Fruit fly (Drosophila melanogaster) whole organism, embryonic: Measurements from ENCODE around the gene Tnks.

ENCODE experiments used
- ATbp ChIP-seq: fragments of 200-800 bp; sonication (Bioruptor generic); optimal IDR thresholded peaks from 2 replicates; lab custom pipeline; 2017; ENCODE audit warnings: missing biosample characterization, mild to moderate bottlenecking, missing genetic modification characterization, missing genetic modification reagents
- Atf3 ChIP-seq: fragments of 200-800 bp; sonication (Bioruptor generic); optimal IDR thresholded peaks from 3 replicates; lab custom pipeline; 2016; ENCODE audit warnings: missing biosample characterization, missing genetic modification characterization
- Atf6 ChIP-seq: fragments of 200-800 bp; sonication (Bioruptor generic); IDR thresholded peaks from 2 replicates; pipeline ENCODE4 v1.3.6; 2022; ENCODE audit warnings: missing biosample characterization, missing genetic modification characterization
- BEAF-32 ChIP-seq: fragments of 200-800 bp; sonication (Bioruptor generic); optimal IDR thresholded peaks from 3 replicates; lab custom pipeline; 2017; ENCODE audit warnings: missing biosample characterization, missing genetic modification characterization, mild to moderate bottlenecking, moderate library complexity, missing genetic modification reagents
- CG10209 ChIP-seq: fragments of 200-800 bp; sonication (Bioruptor generic); optimal IDR thresholded peaks from 3 replicates; lab custom pipeline; 2017; ENCODE audit warnings: missing biosample characterization, mild to moderate bottlenecking, missing genetic modification characterization, missing genetic modification reagents
- CG11398 ChIP-seq: fragments of 200-800 bp; sonication (Bioruptor generic); optimal IDR thresholded peaks from 2 replicates; lab custom pipeline; 2016; ENCODE audit warnings: missing biosample characterization, missing genetic modification characterization
- CG11456 ChIP-seq: fragments of 200-800 bp; sonication (Bioruptor generic); IDR thresholded peaks from 3 replicates; pipeline ENCODE4 v1.3.6; 2022; ENCODE audit warnings: missing biosample characterization, missing genetic modification characterization
- CG11560 ChIP-seq: fragments of 200-800 bp; sonication (Bioruptor generic); IDR thresholded peaks from 3 replicates; pipeline ENCODE4 v1.3.6; 2022; ENCODE audit warnings: missing biosample characterization, missing genetic modification characterization
- CG11696 ChIP-seq: fragments of 200-800 bp; sonication (Bioruptor generic); IDR thresholded peaks from 2 replicates; pipeline ENCODE4 v1.3.6; 2022; ENCODE audit warnings: missing biosample characterization, missing genetic modification characterization
- CG14860 ChIP-seq: fragments of 200-800 bp; sonication (Bioruptor generic); IDR thresholded peaks from 3 replicates; pipeline ENCODE4 v1.3.6; 2022; ENCODE audit warnings: missing biosample characterization, missing genetic modification characterization; ENCODE audit not compliant: partially characterized antibody
- CG1602 ChIP-seq: fragments of 200-800 bp; sonication (Bioruptor generic); optimal IDR thresholded peaks from 3 replicates; lab custom pipeline; 2016; ENCODE audit warnings: missing biosample characterization, missing genetic modification characterization
- CG16779 ChIP-seq: fragments of 200-800 bp; sonication (Bioruptor generic); IDR thresholded peaks from 2 replicates; pipeline ENCODE4 v1.3.6; 2022; ENCODE audit warnings: missing biosample characterization, missing genetic modification characterization
- CG16815 ChIP-seq: fragments of 200-800 bp; sonication (Bioruptor generic); optimal IDR thresholded peaks from 3 replicates; lab custom pipeline; 2017; ENCODE audit warnings: missing biosample characterization, mild to moderate bottlenecking, missing genetic modification characterization
- CG17328 ChIP-seq: fragments of 200-800 bp; sonication (Bioruptor generic); IDR thresholded peaks from 2 replicates; pipeline ENCODE4 v1.3.6; 2022; ENCODE audit warnings: missing biosample characterization, missing genetic modification characterization
- CG1792 ChIP-seq: fragments of 200-800 bp; sonication (Bioruptor generic); optimal IDR thresholded peaks from 2 replicates; lab custom pipeline; 2016; ENCODE audit warnings: missing biosample characterization, missing genetic modification characterization
- CG2120 ChIP-seq: fragments of 200-800 bp; sonication (Bioruptor generic); optimal IDR thresholded peaks from 3 replicates; lab custom pipeline; 2016; ENCODE audit warnings: missing biosample characterization, missing genetic modification characterization
- CG32772 ChIP-seq: fragments of 200-800 bp; sonication (Bioruptor generic); IDR thresholded peaks from 2 replicates; pipeline ENCODE4 v1.3.6; 2022; ENCODE audit warnings: missing biosample characterization, missing genetic modification characterization
- CG34376 ChIP-seq: fragments of 200-800 bp; sonication (Bioruptor generic); optimal IDR thresholded peaks from 2 replicates; lab custom pipeline; 2018; ENCODE audit warnings: missing biosample characterization, mild to moderate bottlenecking, missing genetic modification characterization
- CG42726 ChIP-seq: fragments of 200-800 bp; sonication (Bioruptor generic); IDR thresholded peaks from 2 replicates; pipeline ENCODE4 v1.3.6; 2022; ENCODE audit warnings: missing biosample characterization, missing genetic modification characterization; ENCODE audit not compliant: partially characterized antibody
- CG4328 ChIP-seq: fragments of 200-800 bp; sonication (Bioruptor generic); optimal IDR thresholded peaks from 3 replicates; lab custom pipeline; 2017; ENCODE audit warnings: missing biosample characterization, missing genetic modification reagents, missing genetic modification characterization
- CG6654 ChIP-seq: fragments of 200-800 bp; sonication (Bioruptor generic); optimal IDR thresholded peaks from 2 replicates; lab custom pipeline; 2017; ENCODE audit warnings: missing biosample characterization, mild to moderate bottlenecking, missing genetic modification characterization
- CG8281 ChIP-seq: fragments of 200-800 bp; sonication (Bioruptor generic); optimal IDR thresholded peaks from 2 replicates; lab custom pipeline; 2018; ENCODE audit warnings: missing biosample characterization, mild to moderate bottlenecking, missing genetic modification characterization, moderate library complexity
- CG8944 ChIP-seq: fragments of 200-800 bp; sonication (Bioruptor generic); optimal IDR thresholded peaks from 3 replicates; lab custom pipeline; 2016; ENCODE audit warnings: missing biosample characterization, missing genetic modification characterization
- CG9817 ChIP-seq: fragments of 200-800 bp; sonication (Bioruptor generic); optimal IDR thresholded peaks from 2 replicates; lab custom pipeline; 2018; ENCODE audit warnings: missing biosample characterization, mild to moderate bottlenecking, missing genetic modification characterization, moderate library complexity
- Chrac-16 ChIP-seq: fragments of 200-800 bp; sonication (Bioruptor generic); optimal IDR thresholded peaks from 3 replicates; lab custom pipeline; 2016; ENCODE audit warnings: missing biosample characterization, missing genetic modification characterization
- CkIIα-i1 ChIP-seq: fragments of 200-800 bp; sonication (Bioruptor generic); IDR thresholded peaks from 2 replicates; pipeline ENCODE4 v1.3.6; 2022; ENCODE audit warnings: missing biosample characterization, missing genetic modification characterization
- Dp ChIP-seq: fragments of 200-800 bp; sonication (Bioruptor generic); optimal IDR thresholded peaks from 2 replicates; lab custom pipeline; 2018; ENCODE audit warnings: missing biosample characterization, mild to moderate bottlenecking, missing genetic modification characterization, moderate library complexity
- Fer2 ChIP-seq: fragments of 200-800 bp; sonication (Bioruptor generic); optimal IDR thresholded peaks from 2 replicates; lab custom pipeline; 2018; ENCODE audit warnings: missing biosample characterization, mild to moderate bottlenecking, missing genetic modification characterization, moderate library complexity
- HLH3B ChIP-seq: fragments of 200-800 bp; sonication (Bioruptor generic); IDR thresholded peaks from 2 replicates; pipeline ENCODE4 v1.3.6; 2022; ENCODE audit warnings: missing biosample characterization, missing genetic modification characterization
- HmgD ChIP-seq: fragments of 200-800 bp; sonication (Bioruptor generic); optimal IDR thresholded peaks from 3 replicates; lab custom pipeline; 2016; ENCODE audit warnings: missing biosample characterization, missing genetic modification characterization
- Hr3 ChIP-seq: fragments of 200-800 bp; sonication (Bioruptor generic); optimal IDR thresholded peaks from 3 replicates; lab custom pipeline; 2016; ENCODE audit warnings: missing biosample characterization, missing genetic modification characterization
- Jarid2 ChIP-seq: fragments of 200-800 bp; sonication (Bioruptor generic); optimal IDR thresholded peaks from 3 replicates; lab custom pipeline; 2017; ENCODE audit warnings: mild to moderate bottlenecking, missing biosample characterization, missing genetic modification reagents, missing genetic modification characterization
- Med ChIP-seq: fragments of 200-800 bp; sonication (Bioruptor generic); peaks from one replicate; lab custom pipeline; 2016; ENCODE audit warnings: missing biosample characterization, missing genetic modification characterization, mild to moderate bottlenecking, inconsistent platforms, moderate library complexity
- NC2α ChIP-seq: fragments of 200-800 bp; sonication (Bioruptor generic); optimal IDR thresholded peaks from 2 replicates; lab custom pipeline; 2016; ENCODE audit warnings: missing biosample characterization, missing genetic modification characterization
- ash1 ChIP-seq: fragments of 200-800 bp; sonication (Bioruptor generic); optimal IDR thresholded peaks from 2 replicates; lab custom pipeline; 2018; ENCODE audit warnings: missing biosample characterization, mild to moderate bottlenecking, missing genetic modification characterization
- br ChIP-seq: fragments of >200 bp; optimal IDR thresholded peaks from 2 replicates; lab custom pipeline; 2017
- cas ChIP-seq: fragments of 200-800 bp; sonication (Bioruptor generic); IDR thresholded peaks from 2 replicates; pipeline ENCODE4 v1.3.6; 2022; ENCODE audit warnings: missing biosample characterization, missing genetic modification characterization
- cato ChIP-seq: fragments of 200-800 bp; sonication (Bioruptor generic); optimal IDR thresholded peaks from 2 replicates; lab custom pipeline; 2016; ENCODE audit warnings: missing biosample characterization, missing genetic modification characterization, borderline replicate concordance
- croc ChIP-seq: fragments of 200-800 bp; sonication (Bioruptor generic); conservative IDR thresholded peaks from 3 replicates; pipeline ENCODE4 v1.3.6; 2022; ENCODE audit warnings: missing biosample characterization, missing genetic modification characterization
- dan ChIP-seq: fragments of 200-800 bp; sonication (Bioruptor generic); IDR thresholded peaks from 2 replicates; pipeline ENCODE4 v1.3.6; 2022; ENCODE audit warnings: missing biosample characterization, missing genetic modification characterization
- dysf ChIP-seq: fragments of 200-800 bp; sonication (Bioruptor generic); IDR thresholded peaks from 3 replicates; pipeline ENCODE4 v1.3.6; 2022; ENCODE audit warnings: missing biosample characterization, missing genetic modification characterization
- esg ChIP-seq: fragments of 200-800 bp; sonication (Bioruptor generic); conservative IDR thresholded peaks from 2 replicates; pipeline ENCODE4 v1.3.6; 2022; ENCODE audit warnings: missing biosample characterization, missing genetic modification characterization
- exex ChIP-seq: fragments of 200-800 bp; sonication (Bioruptor generic); optimal IDR thresholded peaks from 4 replicates; lab custom pipeline; 2018; ENCODE audit warnings: missing biosample characterization, mild to moderate bottlenecking, missing genetic modification characterization, moderate library complexity
- grn ChIP-seq: fragments of 200-800 bp; sonication (Bioruptor generic); optimal IDR thresholded peaks from 3 replicates; lab custom pipeline; 2017; ENCODE audit warnings: missing biosample characterization, missing genetic modification characterization
- kay ChIP-seq: fragments of 200-800 bp; sonication (Bioruptor generic); optimal IDR thresholded peaks from 2 replicates; lab custom pipeline; 2016; ENCODE audit warnings: missing biosample characterization, missing genetic modification characterization
- lmd ChIP-seq: fragments of 200-800 bp; sonication (Bioruptor generic); IDR thresholded peaks from 2 replicates; pipeline ENCODE4 v1.3.6; 2022; ENCODE audit warnings: missing biosample characterization, missing genetic modification characterization
- nau ChIP-seq: fragments of 200-800 bp; sonication (Bioruptor generic); optimal IDR thresholded peaks from 3 replicates; lab custom pipeline; 2017; ENCODE audit warnings: missing biosample characterization, mild to moderate bottlenecking, missing genetic modification characterization, missing genetic modification reagents
- salm ChIP-seq: fragments of 200-800 bp; sonication (Bioruptor generic); optimal IDR thresholded peaks from 2 replicates; lab custom pipeline; 2018; ENCODE audit warnings: missing biosample characterization, mild to moderate bottlenecking, missing genetic modification characterization
- so ChIP-seq: fragments of 200-800 bp; sonication (Bioruptor generic); IDR thresholded peaks from 3 replicates; pipeline ENCODE4 v1.3.6; 2022; ENCODE audit warnings: missing biosample characterization, missing genetic modification characterization
- sob ChIP-seq: fragments of 200-800 bp; sonication (Bioruptor generic); IDR thresholded peaks from 2 replicates; pipeline ENCODE4 v1.3.6; 2022; ENCODE audit warnings: missing biosample characterization, missing genetic modification characterization
- trh ChIP-seq: fragments of 200-800 bp; sonication (Bioruptor generic); optimal IDR thresholded peaks from 2 replicates; lab custom pipeline; 2016; ENCODE audit warnings: missing biosample characterization, missing genetic modification characterization
- ttk ChIP-seq: fragments of 200-800 bp; sonication (Bioruptor generic); IDR thresholded peaks from 2 replicates; pipeline ENCODE4 v2.1.2; 2022; ENCODE audit warnings: missing biosample characterization, missing genetic modification characterization

The Tnks gene

DNA sequence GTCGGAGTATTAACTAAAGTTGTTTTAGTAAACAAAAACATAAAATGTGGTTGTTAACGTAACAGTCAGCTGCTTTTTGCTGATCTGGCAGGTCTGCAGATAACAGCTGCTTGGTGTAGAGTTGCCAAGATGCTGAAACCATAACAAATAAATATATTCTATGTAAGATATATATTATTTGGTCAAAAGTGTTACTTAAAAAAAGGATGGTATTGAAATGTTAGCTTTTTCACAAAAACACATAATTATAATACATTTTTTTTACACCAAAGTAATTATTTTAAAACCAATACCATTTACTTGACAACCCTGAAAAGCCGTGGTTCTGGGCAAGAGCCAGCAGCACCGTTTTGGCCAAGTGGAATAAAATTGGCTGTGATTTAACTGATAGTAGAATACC, 19.4 kb upstream of the Tnks start, which contains the start of the genes CG4743 and Idh3g (continued):
- TF ChIP-seq CG6654 (peak; percentile 80), so (peak; percentile 97), ttk (GFP tag; lab: Robert Waterston, UW) (peak; percentile 96), grn (peak; percentile 71), croc (GFP tag; lab: Robert Waterston, UW) (peak; percentile 92), CG1602 (GFP tag; lab: Kevin White, UChicago) (peak; percentile 97), ATbp (GFP tag; lab: Kevin White, UChicago) (peak; percentile 95), esg (peak; percentile 95), CG42726 (GFP tag; lab: Robert Waterston, UW) (no peak), trh (GFP tag; lab: Kevin White, UChicago) (peak; percentile 90), HLH3B (GFP tag; lab: Robert Waterston, UW) (peak; percentile 97), CG14860 (GFP tag; lab: Robert Waterston, UW) (no peak), HmgD (GFP tag; lab: Kevin White, UChicago) (no peak), CG17328 (GFP tag; lab: Robert Waterston, UW) (peak; percentile 98), Hr3 (GFP tag; lab: Kevin White, UChicago) (peak; percentile 96), CG9817 (tag; lab: Kevin White, UChicago) (peak; percentile 97), br (lab: Kevin White, UChicago) (no peak), Chrac-16 (GFP tag; lab: Kevin White, UChicago) (peak; percentile 97), CG8281 (peak; percentile 86), NC2α (GFP tag; lab: Kevin White, UChicago) (peak; percentile 57), Med (GFP tag; lab: Kevin White, UChicago) (peak; percentile 96), dan (GFP tag; lab: Robert Waterston, UW) (peak; percentile 79), sob (GFP tag; lab: Robert Waterston, UW) (peak; percentile 95), CG11398 (GFP tag; lab: Kevin White, UChicago) (peak; percentile 55), dysf (GFP tag; lab: Robert Waterston, UW) (peak; percentile 97), CG2120 (peak; percentile 93), Dp (peak; percentile 28), salm (tag; lab: Kevin White, UChicago) (peak; percentile 97), CG8944 (GFP tag; lab: Kevin White, UChicago) (peak; percentile 18), exex (peak; percentile 87), CG16815 (peak; percentile 90), CG11696 (GFP tag; lab: Robert Waterston, UW) (peak; percentile 89), Atf3 (peak; percentile 62), CG1792 (peak; percentile 56), CkIIα-i1 (GFP tag; lab: Robert Waterston, UW) (no peak), CG4328 (GFP tag; lab: Kevin White, UChicago) (peak; percentile 96), Atf6 (GFP tag; lab: Robert Waterston, UW) (peak; percentile 97), CG16779 (GFP tag; lab: Robert Waterston, UW) (peak; percentile 92), CG32772 (GFP tag; lab: Robert Waterston, UW) (peak; percentile 92), kay (GFP tag; lab: Kevin White, UChicago) (peak; percentile 92), BEAF-32 (peak; percentile 42), Jarid2 (GFP tag; lab: Kevin White, UChicago) (peak; percentile 76), CG11456 (peak; percentile 88), lmd (peak; percentile 95), nau (GFP tag; lab: Kevin White, UChicago) (peak; percentile 94), ash1 (GFP tag; lab: Kevin White, UChicago) (peak; percentile 45), CG10209 (GFP tag; lab: Kevin White, UChicago) (peak; percentile 96), cato (GFP tag; lab: Kevin White, UChicago) (peak; percentile 96), CG34376 (peak; percentile 94), CG11560 (tag; lab: Robert Waterston, UW) (peak; percentile 83), cas (GFP tag; lab: Robert Waterston, UW) (peak; percentile 91), Fer2 (tag; lab: Kevin White, UChicago) (peak; percentile 95)
